Fruit fly (Drosophila melanogaster): ENCODE measurements around the gene CG11360.

The CG11360 gene

DNA sequence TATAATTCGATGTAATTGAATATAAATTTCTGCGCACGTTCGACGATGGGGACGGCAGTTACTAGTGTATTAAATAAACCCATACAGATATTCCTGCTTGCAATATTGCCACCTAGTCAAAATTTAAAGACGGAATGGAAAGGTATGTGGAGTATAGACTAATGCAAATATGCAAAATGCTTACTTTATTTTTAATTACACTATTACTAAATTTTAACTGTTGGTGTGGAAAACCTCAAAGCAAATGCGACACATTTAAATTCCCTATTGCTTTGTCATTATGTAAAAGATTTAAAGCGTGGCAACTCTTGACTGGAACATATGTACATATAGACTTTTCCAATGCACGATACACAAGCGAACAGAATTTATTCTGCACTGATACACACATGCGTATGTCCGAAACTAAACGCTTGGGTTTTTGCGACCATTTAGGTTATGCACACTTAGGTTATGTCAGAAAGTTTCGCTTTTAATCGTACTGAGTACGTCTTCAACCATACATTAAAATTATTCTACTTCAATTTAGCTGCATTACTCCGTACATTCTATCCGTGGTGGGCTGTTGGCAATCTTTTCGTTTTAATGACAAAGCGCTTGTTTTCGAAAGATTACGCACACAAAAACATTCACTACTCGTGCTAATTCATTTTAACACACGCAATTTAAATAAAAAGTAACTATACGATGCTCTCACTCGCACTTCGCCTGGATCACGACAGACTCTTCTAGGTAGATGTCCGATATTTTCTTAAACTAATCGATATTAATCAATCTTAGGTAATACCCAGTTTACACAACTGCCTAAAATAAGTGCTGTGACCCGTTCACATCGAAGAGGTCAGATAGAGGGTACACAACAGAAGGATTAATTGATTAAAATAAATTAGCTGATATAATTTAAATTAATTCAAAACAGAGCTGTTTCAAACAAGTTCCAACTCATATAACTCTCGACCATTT lies 10.8 kb upstream of the CG11360 start, which contains the start of gene gw (continued):
- TF ChIP-seq hbn (GFP tag; IDR thresholded peaks at IDR 0.05; ENCODE audit: partially characterized antibody) (no peak; the same call in 1 of the 2 replicates), salm (tag; optimal IDR thresholded peaks at IDR 0.05) (no peak), pho (GFP tag; optimal IDR thresholded peaks at IDR 0.05) (peak; percentile 81), Elba2 (GFP tag; optimal IDR thresholded peaks at IDR 0.05) (no peak), so (GFP tag; IDR thresholded peaks at IDR 0.05) (no peak), CG12769 (tag; optimal IDR thresholded peaks at IDR 0.05) (peak; percentile 85), CG10543 (GFP tag; optimal IDR thresholded peaks at IDR 0.05) (peak; percentile 93), Dfd (GFP tag; optimal IDR thresholded peaks at IDR 0.05) (peak in 1 of 2 experiments; percentile 58), hb (GFP tag; IDR thresholded peaks at IDR 0.05; ENCODE audit: partially characterized antibody) (peak; percentile 53; the same call in 1 of the 3 replicates), CG3281 (GFP tag; optimal IDR thresholded peaks at IDR 0.05) (peak; percentile 80), trh (GFP tag; optimal IDR thresholded peaks at IDR 0.05) (peak; percentile 4), C15 (GFP tag; IDR thresholded peaks at IDR 0.05) (0 out of 3 replicates have a peak, but pooled peaks have one; percentile 39), Fer2 (tag; optimal IDR thresholded peaks at IDR 0.05) (peak; percentile 62), Med (GFP tag) (peak; percentile 95), NK7.1 (GFP tag; optimal IDR thresholded peaks at IDR 0.05) (peak; percentile 48), Six4 (GFP tag; optimal IDR thresholded peaks at IDR 0.05) (peak; percentile 66), schlank (tag; optimal IDR thresholded peaks at IDR 0.05) (peak; percentile 63), CG1233 (GFP tag; optimal IDR thresholded peaks at IDR 0.05) (peak; percentile 85), sc (optimal IDR thresholded peaks at IDR 0.05) (no peak), sc (GFP tag; optimal IDR thresholded peaks at IDR 0.05) (peak; percentile 70), Aef1 (GFP tag; IDR thresholded peaks at IDR 0.05) (0 out of 3 replicates have a peak, but pooled peaks have one; percentile 51), D19A (tag; optimal IDR thresholded peaks at IDR 0.05) (peak; percentile 74), CG8478 (optimal IDR thresholded peaks at IDR 0.05) (no peak), CG1647 (GFP tag; optimal IDR thresholded peaks at IDR 0.05) (peak; percentile 77), CG43689 (GFP tag; IDR thresholded peaks at IDR 0.05) (no peak), Stat92E (GFP tag; optimal IDR thresholded peaks at IDR 0.05) (peak in 2 of 3 experiments; percentile 30 to 69), MBD-R2 (GFP tag; IDR thresholded peaks at IDR 0.05) (peak; percentile 18), pan (optimal IDR thresholded peaks at IDR 0.05) (no peak), pan (GFP tag; optimal IDR thresholded peaks at IDR 0.05 in 1 of 2, IDR thresholded peaks at IDR 0.05 in 1 of 2) (peak in 1 of 2 experiments; percentile 80), CG11398 (GFP tag; optimal IDR thresholded peaks at IDR 0.05) (peak; percentile 61), Fer1 (GFP tag; optimal IDR thresholded peaks at IDR 0.05) (peak; percentile 80), Rfx (GFP tag; IDR thresholded peaks at IDR 0.05) (peak; percentile 77; the same call in 1 of the 2 replicates), bcd (GFP tag; optimal IDR thresholded peaks at IDR 0.05) (no peak), CG4707 (GFP tag; optimal IDR thresholded peaks at IDR 0.05) (peak; percentile 31), Neu2 (GFP tag; optimal IDR thresholded peaks at IDR 0.05; ENCODE audit: borderline replicate concordance) (no peak), odd (GFP tag; optimal IDR thresholded peaks at IDR 0.05) (peak; percentile 75), CG32767 (GFP tag; IDR thresholded peaks at IDR 0.05) (peak; percentile 77), Sry-β (GFP tag; optimal IDR thresholded peaks at IDR 0.05) (peak; percentile 31), CG10274 (GFP tag; optimal IDR thresholded peaks at IDR 0.05) (peak; percentile 24), bab2 (GFP tag; optimal IDR thresholded peaks at IDR 0.05) (peak; percentile 80), CG18764 (GFP tag; optimal IDR thresholded peaks at IDR 0.05) (peak; percentile 73), mld (GFP tag; IDR thresholded peaks at IDR 0.05; ENCODE audit: partially characterized antibody) (peak; percentile 53; the same call in 1 of the 3 replicates), oc (tag; optimal IDR thresholded peaks at IDR 0.05) (no peak), psq (GFP tag; optimal IDR thresholded peaks at IDR 0.05) (peak; percentile 66), dpn (GFP tag; optimal IDR thresholded peaks at IDR 0.05) (peak; percentile 74 to 78), CG17385 (GFP tag; optimal IDR thresholded peaks at IDR 0.05) (peak; percentile 77), Atf6 (GFP tag; IDR thresholded peaks at IDR 0.05) (peak; percentile 74), twi (tag; optimal IDR thresholded peaks at IDR 0.05) (peak; percentile 56)
